Worm (Caenorhabditis elegans) whole organism, L4/young adult: ENCODE results near the gene Y53G8AM.8.
"Not testable (repeated sequence)": the region's sequence is repeated elsewhere in the genome, so short reads cannot be mapped to it uniquely, and the experiment has no call there.

ENCODE experiments used
- W03F9.2 ChIP-seq: fragments of 150-350 bp; optimal IDR thresholded peaks from 2 replicates; lab custom pipeline; 2014; ENCODE audit warnings: missing biosample characterization, missing genetic modification characterization
- dao-5 ChIP-seq: sonication (generic microtip); optimal IDR thresholded peaks from 2 replicates; lab custom pipeline; 2016; ENCODE audit warnings: missing genotype, missing genetic modification characterization, moderate library complexity, missing compliant biosample characterization
- him-1 ChIP-seq: sonication (generic microtip); optimal IDR thresholded peaks from 2 replicates; lab custom pipeline; 2016; ENCODE audit warnings: missing genotype, missing genetic modification reagents, missing genetic modification characterization, missing compliant biosample characterization

The Y53G8AM.8 gene

ce11 chrIII:3297151-3297550 is 18.6 kb upstream of the Y53G8AM.8 start, which contains the start of gene Y53G8AR.5:
Gene Y53G8AR.5 (plus strand): TSS chrIII:3297451.
- TF ChIP-seq dao-5 (tag; lab: Kevin White, UChicago), result no peak
- TF ChIP-seq him-1, result no peak
- TF ChIP-seq W03F9.2 (tag; lab: Kevin White, UChicago), result no peak

- no peak for TF ChIP-seq dao-5 (tag; lab: Kevin White, UChicago)
- no peak for TF ChIP-seq him-1
- TF ChIP-seq W03F9.2 (tag; lab: Kevin White, UChicago), result peak; percentile 41
These were observed 15.8 kb upstream of the Y53G8AM.8 start, which contains the start of the genes Y53G8AR.8 and Y53G8AR.6 for ce11 chrIII:3294283-3294793. Gene Y53G8AR.8 (minus strand): TSS chrIII:3294330. Gene Y53G8AR.6 (plus strand): TSS chrIII:3294743.

ce11 chrIII:3281860-3282358 is 3.4 kb upstream of the Y53G8AM.8 start, which contains the start of gene mfsd-8:
Gene mfsd-8 (plus strand): TSS chrIII:3282308.
- TF ChIP-seq dao-5 (tag; lab: Kevin White, UChicago), result no peak
- TF ChIP-seq him-1, result no peak
- no peak for TF ChIP-seq W03F9.2 (tag; lab: Kevin White, UChicago)

ce11 chrIII:3279304-3279703 is 794 bp upstream of the Y53G8AM.8 start:
- TF ChIP-seq W03F9.2 (tag; lab: Kevin White, UChicago) (peak; percentile 49), him-1 (no peak), dao-5 (tag; lab: Kevin White, UChicago) (no peak)

ce11 chrIII:3273141-3273540 is 5.4 kb downstream of the Y53G8AM.8 start:
- no peak for TF ChIP-seq dao-5 (tag; lab: Kevin White, UChicago)
- no peak for TF ChIP-seq W03F9.2 (tag; lab: Kevin White, UChicago)
- no peak for TF ChIP-seq him-1

- TF ChIP-seq dao-5 (tag; lab: Kevin White, UChicago) (no peak), W03F9.2 (tag; lab: Kevin White, UChicago) (peak; percentile 36)
These were observed 6.8 kb downstream of the Y53G8AM.8 start for ce11 chrIII:3271682-3272081.

- TF ChIP-seq dao-5 (tag; lab: Kevin White, UChicago) (no peak), him-1 (no peak), W03F9.2 (tag; lab: Kevin White, UChicago) (no peak)
These were observed 11.9 kb downstream of the Y53G8AM.8 start, which contains the start of gene Y53G8AM.7 for ce11 chrIII:3266602-3267001. Gene Y53G8AM.7 (minus strand): TSS chrIII:3266702.

ce11 chrIII:3263696-3264095 is 14.8 kb downstream of the Y53G8AM.8 start:
- no peak for TF ChIP-seq dao-5 (tag; lab: Kevin White, UChicago)
- no peak for TF ChIP-seq W03F9.2 (tag; lab: Kevin White, UChicago)
- TF ChIP-seq him-1, result no peak

- TF ChIP-seq W03F9.2 (tag; lab: Kevin White, UChicago); dao-5 (tag; lab: Kevin White, UChicago); him-1: not testable (repeated sequence)
These were observed 18.8 kb downstream of the Y53G8AM.8 start, which contains the start of gene Y53G8AM.6 for ce11 chrIII:3259691-3260090. Gene Y53G8AM.6 (minus strand): TSS chrIII:3259791.

ce11 chrIII:3258306-3258705 is 20.2 kb downstream of the Y53G8AM.8 start, which contains the start of gene nspg-7.2:
Gene nspg-7.2 (minus strand): TSS chrIII:3258406.
- TF ChIP-seq dao-5 (tag; lab: Kevin White, UChicago) (no peak), W03F9.2 (tag; lab: Kevin White, UChicago) (no peak), him-1 (no peak)

- TF ChIP-seq W03F9.2 (tag; lab: Kevin White, UChicago) (no peak), dao-5 (tag; lab: Kevin White, UChicago) (no peak), him-1 (no peak)
These were observed 22.9 kb downstream of the Y53G8AM.8 start, which contains the start of gene Y53G8AM.4 for ce11 chrIII:3255575-3255974. Gene Y53G8AM.4 (minus strand): TSS chrIII:3255675.

- no peak for TF ChIP-seq him-1
- no peak for TF ChIP-seq dao-5 (tag; lab: Kevin White, UChicago)
- TF ChIP-seq W03F9.2 (tag; lab: Kevin White, UChicago), result no peak
These were observed 23.5 kb downstream of the Y53G8AM.8 start for ce11 chrIII:3255023-3255422.

ce11 chrIII:3253736-3254135 is 24.8 kb downstream of the Y53G8AM.8 start:
- TF ChIP-seq him-1 (no peak), dao-5 (tag; lab: Kevin White, UChicago) (no peak), W03F9.2 (tag; lab: Kevin White, UChicago) (no peak)

- no peak for TF ChIP-seq dao-5 (tag; lab: Kevin White, UChicago)
- TF ChIP-seq W03F9.2 (tag; lab: Kevin White, UChicago), result no peak
- no peak for TF ChIP-seq him-1
These were observed 25.5 kb downstream of the Y53G8AM.8 start, which contains the start of gene Y53G8AL.3 for ce11 chrIII:3253043-3253442. Gene Y53G8AL.3 (minus strand): TSS chrIII:3253143.
